Worm (Caenorhabditis elegans): Measurements from ENCODE around the gene ilys-6.

- TF ChIP-seq F49E8.2 (tag; optimal IDR thresholded peaks at IDR 0.05; ENCODE audit: borderline replicate concordance): no peak
- no peak for TF ChIP-seq jun-1 (tag; optimal IDR thresholded peaks at IDR 0.05)
Measured at ce11 chrIV:4076690-4077295, 13.3 kb upstream of the ilys-6 start.
